Fruit fly (Drosophila melanogaster) whole organism, embryonic: Measurements from ENCODE around the gene DNAlig4.

Source experiments
- Abd-B ChIP-seq: fragments of 200-800 bp; sonication (Bioruptor generic); optimal IDR thresholded peaks from 2 replicates; lab custom pipeline; 2018; ENCODE audit warnings: missing biosample characterization, mild to moderate bottlenecking, missing genetic modification characterization, moderate library complexity
- CG10462 ChIP-seq: fragments of 200-800 bp; sonication (Bioruptor generic); optimal IDR thresholded peaks from 2 replicates; lab custom pipeline; 2016; ENCODE audit warnings: missing biosample characterization, missing genetic modification characterization
- CG10654 ChIP-seq: fragments of 200-800 bp; sonication (Bioruptor generic); optimal IDR thresholded peaks from 2 replicates; lab custom pipeline; 2016; ENCODE audit warnings: missing biosample characterization, missing genetic modification characterization
- CG11085 ChIP-seq: fragments of 200-800 bp; sonication (Bioruptor generic); IDR thresholded peaks from 2 replicates; pipeline ENCODE4 v1.3.6; 2022; ENCODE audit warnings: missing biosample characterization, missing genetic modification characterization
- CG11247 ChIP-seq: fragments of 200-800 bp; sonication (Bioruptor generic); IDR thresholded peaks from 2 replicates; pipeline ENCODE4 v1.3.6; 2022; ENCODE audit warnings: missing biosample characterization, missing genetic modification characterization
- CG11560 ChIP-seq: fragments of 200-800 bp; sonication (Bioruptor generic); IDR thresholded peaks from 3 replicates; pipeline ENCODE4 v1.3.6; 2022; ENCODE audit warnings: missing biosample characterization, missing genetic modification characterization
- CG12219 ChIP-seq: fragments of 200-800 bp; sonication (Bioruptor generic); optimal IDR thresholded peaks from 3 replicates; lab custom pipeline; 2018; ENCODE audit warnings: missing biosample characterization, mild to moderate bottlenecking, missing genetic modification characterization
- CG12391 ChIP-seq: fragments of 200-800 bp; sonication (Bioruptor generic); optimal IDR thresholded peaks from 3 replicates; lab custom pipeline; 2018; ENCODE audit warnings: missing biosample characterization, mild to moderate bottlenecking, missing genetic modification characterization, moderate library complexity
- CG12744 ChIP-seq: fragments of 200-800 bp; sonication (Bioruptor generic); optimal IDR thresholded peaks from 2 replicates; lab custom pipeline; 2016; ENCODE audit warnings: missing biosample characterization, missing genetic modification characterization
- CG13624 ChIP-seq: fragments of 200-800 bp; sonication (Bioruptor generic); optimal IDR thresholded peaks from 2 replicates; lab custom pipeline; 2016; ENCODE audit warnings: missing biosample characterization, missing genetic modification characterization
- CG14667 ChIP-seq: fragments of 200-800 bp; sonication (Bioruptor generic); IDR thresholded peaks from 2 replicates; pipeline ENCODE4 v1.3.6; 2022; ENCODE audit warnings: missing biosample characterization, missing genetic modification characterization
- CG1603 ChIP-seq: fragments of 200-800 bp; sonication (Bioruptor generic); optimal IDR thresholded peaks from 2 replicates; lab custom pipeline; 2019; ENCODE audit warnings: missing biosample characterization, mild to moderate bottlenecking, missing genetic modification characterization, moderate library complexity
- CG17359 ChIP-seq: fragments of 200-800 bp; sonication (Bioruptor generic); optimal IDR thresholded peaks from 3 replicates; lab custom pipeline; 2018; ENCODE audit warnings: missing biosample characterization, mild to moderate bottlenecking, missing genetic modification characterization, moderate library complexity
- CG17802 ChIP-seq: fragments of 200-800 bp; sonication (Bioruptor generic); optimal IDR thresholded peaks from 2 replicates; lab custom pipeline; 2018; ENCODE audit warnings: missing biosample characterization, mild to moderate bottlenecking, missing genetic modification characterization, moderate library complexity
- CG17829 ChIP-seq: fragments of 200-800 bp; optimal IDR thresholded peaks from 2 replicates; lab custom pipeline; 2019; ENCODE audit warnings: missing biosample characterization, mild to moderate bottlenecking, missing genetic modification characterization, moderate library complexity
- CG2116 ChIP-seq: fragments of 200-800 bp; sonication (Bioruptor generic); optimal IDR thresholded peaks from 3 replicates; lab custom pipeline; 2018; ENCODE audit warnings: missing biosample characterization, mild to moderate bottlenecking, missing genetic modification characterization
- CG2875 ChIP-seq: fragments of 200-800 bp; sonication (Bioruptor generic); optimal IDR thresholded peaks from 2 replicates; lab custom pipeline; 2017; ENCODE audit warnings: missing biosample characterization, mild to moderate bottlenecking, missing genetic modification characterization, missing genetic modification reagents
- CG34376 ChIP-seq: fragments of 200-800 bp; sonication (Bioruptor generic); optimal IDR thresholded peaks from 2 replicates; lab custom pipeline; 2018; ENCODE audit warnings: missing biosample characterization, mild to moderate bottlenecking, missing genetic modification characterization
- CHES-1-like ChIP-seq: fragments of 200-800 bp; sonication (Bioruptor generic); optimal IDR thresholded peaks from 2 replicates; lab custom pipeline; 2016; ENCODE audit warnings: missing biosample characterization, missing genetic modification characterization
- Dek ChIP-seq: fragments of 200-800 bp; sonication (Bioruptor generic); optimal IDR thresholded peaks from 3 replicates; lab custom pipeline; 2019; ENCODE audit warnings: missing biosample characterization, mild to moderate bottlenecking, missing genetic modification characterization, moderate library complexity
- Drgx ChIP-seq: fragments of 200-800 bp; sonication (Bioruptor generic); IDR thresholded peaks from 2 replicates; pipeline ENCODE4 v1.3.6; 2022; ENCODE audit warnings: missing biosample characterization, missing genetic modification characterization
- Gsc ChIP-seq: fragments of 200-800 bp; sonication (Bioruptor generic); IDR thresholded peaks from 2 replicates; pipeline ENCODE4 v1.3.6; 2022; ENCODE audit warnings: missing biosample characterization, missing genetic modification characterization
- Mad ChIP-seq: fragments of 200-800 bp; sonication (Bioruptor generic); optimal IDR thresholded peaks from 2 replicates; lab custom pipeline; 2016; ENCODE audit warnings: missing biosample characterization, missing genetic modification characterization
- Scr ChIP-seq: fragments of 200-800 bp; sonication (Bioruptor generic); IDR thresholded peaks from 2 replicates; pipeline ENCODE4 v1.3.6; 2022; ENCODE audit warnings: missing biosample characterization, missing genetic modification characterization; ENCODE audit not compliant: partially characterized antibody
- Sox102F ChIP-seq: fragments of 200-800 bp; sonication (Bioruptor generic); optimal IDR thresholded peaks from 2 replicates; lab custom pipeline; 2018; ENCODE audit warnings: missing biosample characterization, mild to moderate bottlenecking, missing genetic modification characterization, moderate library complexity
- Usf ChIP-seq: fragments of 200-800 bp; sonication (Bioruptor generic); optimal IDR thresholded peaks from 2 replicates; lab custom pipeline; 2017; ENCODE audit warnings: missing genotype, missing biosample characterization, missing genetic modification characterization
- ase ChIP-seq: fragments of 200-800 bp; sonication (Bioruptor generic); IDR thresholded peaks from 3 replicates; pipeline ENCODE4 v1.3.6; 2022; ENCODE audit warnings: missing biosample characterization, missing genetic modification characterization
- bigmax ChIP-seq: fragments of 200-800 bp; sonication (Bioruptor generic); optimal IDR thresholded peaks from 2 replicates; lab custom pipeline; 2018; ENCODE audit warnings: missing biosample characterization, mild to moderate bottlenecking, missing genetic modification characterization
- br ChIP-seq: fragments of >200 bp; optimal IDR thresholded peaks from 2 replicates; lab custom pipeline; 2017
- cad ChIP-seq: fragments of >200 bp; optimal IDR thresholded peaks from 2 replicates; lab custom pipeline; 2017; ENCODE audit warnings: missing biosample characterization, missing genetic modification characterization
- ci ChIP-seq: fragments of 200-800 bp; sonication (Bioruptor generic); IDR thresholded peaks from 3 replicates; pipeline ENCODE4 v1.3.6; 2022; ENCODE audit warnings: missing biosample characterization, missing genetic modification characterization
- en ChIP-seq: fragments of 200-800 bp; sonication (Bioruptor generic); optimal IDR thresholded peaks from 2 replicates; lab custom pipeline; 2016; ENCODE audit warnings: missing biosample characterization, missing genetic modification characterization
- gcm ChIP-seq: fragments of 200-800 bp; sonication (Bioruptor generic); optimal IDR thresholded peaks from 2 replicates; lab custom pipeline; 2019; ENCODE audit warnings: missing biosample characterization, mild to moderate bottlenecking, missing genetic modification characterization, moderate library complexity
- gsb-n ChIP-seq: fragments of 200-800 bp; sonication (Bioruptor generic); optimal IDR thresholded peaks from 3 replicates; lab custom pipeline; 2018; ENCODE audit warnings: missing biosample characterization, mild to moderate bottlenecking, missing genetic modification characterization
- her ChIP-seq: fragments of 200-800 bp; sonication (Bioruptor generic); optimal IDR thresholded peaks from 2 replicates; lab custom pipeline; 2016; ENCODE audit warnings: missing biosample characterization, missing genetic modification characterization
- jumu ChIP-seq: fragments of 200-800 bp; sonication (Bioruptor generic); optimal IDR thresholded peaks from 3 replicates; lab custom pipeline; 2016; ENCODE audit warnings: missing biosample characterization, missing genetic modification characterization
- kah ChIP-seq: fragments of 200-800 bp; sonication (Bioruptor generic); optimal IDR thresholded peaks from 2 replicates; lab custom pipeline; 2018; ENCODE audit warnings: missing biosample characterization, mild to moderate bottlenecking, missing genetic modification characterization
- knrl ChIP-seq: fragments of 200-800 bp; sonication (Bioruptor generic); IDR thresholded peaks from 3 replicates; pipeline ENCODE4 v1.3.6; 2022; ENCODE audit warnings: missing biosample characterization, missing genetic modification characterization; ENCODE audit not compliant: partially characterized antibody
- lab ChIP-seq: fragments of 200-800 bp; sonication (Bioruptor generic); optimal IDR thresholded peaks from 3 replicates; lab custom pipeline; 2017; ENCODE audit warnings: missing biosample characterization, missing genetic modification characterization, mild to moderate bottlenecking, moderate library complexity, missing genetic modification reagents
- pan ChIP-seq, 4 experiments: fragments of >200 bp in 3 of 4; fragments of 200-800 bp in 1 of 4; sonication (Bioruptor generic) in 1 of 4; optimal IDR thresholded peaks in 3 of 4; IDR thresholded peaks in 1 of 4; 2 replicates each; pipeline versions ENCODE4 v1.3.6 to Lab custom; 2017 to 2022; ENCODE audit warnings: missing biosample characterization in 2 of 4, missing genetic modification characterization in 2 of 4, mixed read lengths in 1 of 4
- pros ChIP-seq: fragments of 200-800 bp; sonication (Bioruptor generic); optimal IDR thresholded peaks from 3 replicates; lab custom pipeline; 2019; ENCODE audit warnings: missing biosample characterization, mild to moderate bottlenecking, missing genetic modification characterization, moderate library complexity
- pum ChIP-seq: fragments of 200-800 bp; sonication (Bioruptor generic); optimal IDR thresholded peaks from 2 replicates; lab custom pipeline; 2016; ENCODE audit warnings: missing biosample characterization, missing genetic modification characterization
- sc ChIP-seq, 3 experiments: fragments of >200 bp in 2 of 3; fragments of 200-800 bp in 1 of 3; sonication (Bioruptor generic) in 1 of 3; optimal IDR thresholded peaks; 2 replicates in 2 of 3; 3 replicates in 1 of 3; lab custom pipeline; 2017; ENCODE audit warnings: mild to moderate bottlenecking in 1 of 3, missing biosample characterization in 1 of 3, missing genetic modification characterization in 1 of 3, missing genetic modification reagents in 1 of 3
- stc ChIP-seq: fragments of 200-800 bp; sonication (Bioruptor generic); IDR thresholded peaks from 2 replicates; pipeline ENCODE4 v1.3.6; 2022; ENCODE audit warnings: missing biosample characterization, missing genetic modification characterization
- tin ChIP-seq: fragments of 200-800 bp; sonication (Bioruptor generic); optimal IDR thresholded peaks from 3 replicates; lab custom pipeline; 2016; ENCODE audit warnings: missing biosample characterization, missing genetic modification characterization
- tna ChIP-seq: fragments of 200-800 bp; sonication (Bioruptor generic); IDR thresholded peaks from 2 replicates; pipeline ENCODE4 v1.3.6; 2022; ENCODE audit warnings: missing biosample characterization, missing genetic modification characterization; ENCODE audit not compliant: partially characterized antibody
- unpg ChIP-seq: fragments of 200-800 bp; sonication (Bioruptor generic); optimal IDR thresholded peaks from 3 replicates; lab custom pipeline; 2018; ENCODE audit warnings: missing biosample characterization, mild to moderate bottlenecking, missing genetic modification characterization, moderate library complexity
- zf30C ChIP-seq: fragments of 200-800 bp; sonication (Bioruptor generic); optimal IDR thresholded peaks from 3 replicates; lab custom pipeline; 2018; ENCODE audit warnings: missing biosample characterization, mild to moderate bottlenecking, missing genetic modification characterization

DNAlig4 gene

DNA sequence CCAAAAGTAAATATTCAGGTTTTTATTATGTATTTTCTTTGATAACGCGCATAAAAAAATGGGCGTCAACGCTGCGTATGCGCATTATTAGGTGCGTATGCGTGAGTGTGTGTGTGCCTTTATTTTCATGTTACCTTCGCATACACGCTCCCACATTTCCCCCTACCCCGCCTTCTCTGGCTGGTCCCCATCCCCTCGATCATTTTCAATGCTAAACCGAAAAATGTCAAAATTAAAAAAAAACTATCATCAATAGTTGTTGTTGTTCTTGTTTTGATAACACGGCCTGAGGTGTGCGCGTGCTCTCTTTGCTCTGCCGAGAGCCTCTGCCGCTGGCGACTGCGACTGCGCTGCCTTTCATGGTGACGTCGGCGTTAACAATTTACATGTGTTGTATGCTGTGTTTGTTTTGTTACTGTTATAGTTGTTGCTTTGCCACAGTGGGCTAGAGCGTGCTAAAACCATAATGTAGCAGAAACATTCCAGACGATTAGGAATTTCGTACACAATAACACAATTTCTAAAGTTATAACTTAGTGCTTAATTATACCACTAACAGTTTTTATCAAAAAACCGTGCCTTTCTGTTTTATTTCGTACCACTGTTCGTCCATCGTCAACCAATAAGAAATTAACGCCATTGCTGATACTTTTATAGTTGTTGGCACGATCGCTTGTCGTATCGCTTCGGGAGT is 27.5 kb downstream of the DNAlig4 start (continued):
- TF ChIP-seq jumu (GFP tag; lab: Kevin White, UChicago) = peak; percentile 99
- peak; percentile 98 for TF ChIP-seq pum (GFP tag; lab: Kevin White, UChicago)
- TF ChIP-seq kah (GFP tag; lab: Kevin White, UChicago) = peak; percentile 97
- peak; percentile 99 for TF ChIP-seq Drgx (GFP tag; lab: Robert Waterston, UW)
- TF ChIP-seq Usf (GFP tag; lab: Kevin White, UChicago) = peak; percentile 95
- TF ChIP-seq CG12219 (GFP tag; lab: Kevin White, UChicago) = peak; percentile 100
- peak; percentile 98 for TF ChIP-seq gsb-n (tag; lab: Kevin White, UChicago)
- TF ChIP-seq Abd-B = peak; percentile 97
- TF ChIP-seq pan (optimal IDR thresholded peaks at IDR 0.05; lab: Kevin White, UChicago) = no peak
- peak in 1 of 2 experiments; percentile 99 for TF ChIP-seq pan (GFP tag; optimal IDR thresholded peaks at IDR 0.05 in 1 of 2, IDR thresholded peaks at IDR 0.05 in 1 of 2)
- peak; percentile 85 for TF ChIP-seq CG2116 (GFP tag; lab: Kevin White, UChicago)
- TF ChIP-seq Mad (GFP tag; lab: Kevin White, UChicago) = peak; percentile 98
- TF ChIP-seq CG14667 = peak; percentile 98
- TF ChIP-seq lab (GFP tag; lab: Kevin White, UChicago) = peak; percentile 99
- TF ChIP-seq Gsc (GFP tag; lab: Robert Waterston, UW) = peak; percentile 95
- TF ChIP-seq CG17802 (tag; lab: Kevin White, UChicago) = peak; percentile 90
- no peak for TF ChIP-seq cad
- peak; percentile 99 for TF ChIP-seq CG10654 (GFP tag; lab: Kevin White, UChicago)
- TF ChIP-seq CG11560 (tag; lab: Robert Waterston, UW) = peak; percentile 93
- TF ChIP-seq Sox102F = peak; percentile 99
- TF ChIP-seq CG12744 (GFP tag; lab: Kevin White, UChicago) = peak; percentile 98
- peak; percentile 97 for TF ChIP-seq her (GFP tag; lab: Kevin White, UChicago)
- TF ChIP-seq tin (GFP tag; lab: Kevin White, UChicago) = peak; percentile 99
- peak; percentile 98 for TF ChIP-seq Dek (tag; lab: Kevin White, UChicago)
- TF ChIP-seq knrl (GFP tag; lab: Robert Waterston, UW) = peak; percentile 71
- no peak for TF ChIP-seq sc (optimal IDR thresholded peaks at IDR 0.05; lab: Kevin White, UChicago)
- peak; percentile 98 for TF ChIP-seq sc (GFP tag; optimal IDR thresholded peaks at IDR 0.05; lab: Kevin White, UChicago)
- TF ChIP-seq CG34376 = peak; percentile 98
- TF ChIP-seq gcm (GFP tag; lab: Kevin White, UChicago) = peak; percentile 98
- TF ChIP-seq tna (GFP tag; lab: Robert Waterston, UW) = peak; percentile 81
- no peak for TF ChIP-seq br (lab: Kevin White, UChicago)
- peak; percentile 99 for TF ChIP-seq ci
- TF ChIP-seq CG11085 (GFP tag; lab: Robert Waterston, UW) = peak; percentile 98
- peak; percentile 55 for TF ChIP-seq Scr (GFP tag; lab: Robert Waterston, UW)
- TF ChIP-seq bigmax (GFP tag; lab: Kevin White, UChicago) = peak; percentile 77
- TF ChIP-seq CG17359 (tag; lab: Kevin White, UChicago) = peak; percentile 99
- TF ChIP-seq CG1603 (tag; lab: Kevin White, UChicago) = peak; percentile 99
- no peak for TF ChIP-seq zf30C
- peak; percentile 99 for TF ChIP-seq CG13624 (GFP tag; lab: Kevin White, UChicago)
- TF ChIP-seq ase (GFP tag; lab: Robert Waterston, UW) = peak; percentile 99
- peak; percentile 98 for TF ChIP-seq en (GFP tag; lab: Kevin White, UChicago)
- TF ChIP-seq CG10462 (GFP tag; lab: Kevin White, UChicago) = peak; percentile 98
- TF ChIP-seq unpg (GFP tag; lab: Kevin White, UChicago) = peak; percentile 99
- TF ChIP-seq stc (GFP tag; lab: Robert Waterston, UW) = peak; percentile 99
- peak; percentile 99 for TF ChIP-seq CG17829 (tag; lab: Kevin White, UChicago)
- peak; percentile 98 for TF ChIP-seq CG2875
- TF ChIP-seq pros = peak; percentile 66
- peak; percentile 99 for TF ChIP-seq CG11247 (GFP tag; lab: Robert Waterston, UW)
- peak; percentile 99 for TF ChIP-seq CHES-1-like (GFP tag; lab: Kevin White, UChicago)
- peak; percentile 99 for TF ChIP-seq CG12391 (tag; lab: Kevin White, UChicago)
